Worm (Caenorhabditis elegans) whole organism, L4 larva: Measurements from ENCODE around the gene set-17.

ENCODE experiments used
- F26F4.8 ChIP-seq: fragments of 200-800 bp; sonication (Bioruptor generic); conservative IDR thresholded peaks from 2 replicates; pipeline ENCODE4 v1.3.6; 2022; ENCODE audit warnings: missing genetic modification characterization, missing compliant biosample characterization
- T26A8.4 ChIP-seq: fragments of 200-800 bp; sonication (Bioruptor generic); IDR thresholded peaks from 2 replicates; pipeline ENCODE4 v1.3.6; 2022; ENCODE audit warnings: missing genetic modification characterization, missing compliant biosample characterization
- Y48G9A.11 ChIP-seq: fragments of 200-800 bp; sonication (Bioruptor generic); IDR thresholded peaks from 2 replicates; pipeline ENCODE4 v1.3.6; 2022; ENCODE audit warnings: missing genetic modification reagents, missing genetic modification characterization, missing compliant biosample characterization
- ZK337.2 ChIP-seq: fragments of 200-800 bp; sonication (Bioruptor generic); IDR thresholded peaks from 2 replicates; pipeline ENCODE4 v1.3.6; 2022; ENCODE audit warnings: missing genetic modification reagents, missing genetic modification characterization, missing compliant biosample characterization
- aha-1 ChIP-seq: fragments of 150-350 bp; peaks from one replicate; lab custom pipeline; 2014; ENCODE audit warnings: missing biosample characterization, missing genetic modification characterization
- arid-1 ChIP-seq: fragments of 200-800 bp; sonication (Bioruptor generic); conservative IDR thresholded peaks from 2 replicates; pipeline ENCODE4 v1.3.6; 2022; ENCODE audit warnings: missing genetic modification reagents, missing genetic modification characterization, missing compliant biosample characterization
- ceh-32 ChIP-seq: sonication (generic microtip); optimal IDR thresholded peaks from 2 replicates; lab custom pipeline; 2016; ENCODE audit warnings: mild to moderate bottlenecking, missing genetic modification characterization, missing compliant biosample characterization; ENCODE audit not compliant: poor library complexity
- ceh-44 ChIP-seq: fragments of 200-800 bp; sonication (Bioruptor generic); IDR thresholded peaks from 2 replicates; pipeline ENCODE4 v1.3.6; 2022; ENCODE audit warnings: missing genetic modification reagents, missing genetic modification characterization, missing compliant biosample characterization
- ces-1 ChIP-seq: fragments of 150-350 bp; sonication (generic microtip); optimal IDR thresholded peaks from 4 replicates; lab custom pipeline; 2014; ENCODE audit warnings: missing biosample characterization, missing genetic modification reagents, missing genetic modification characterization
- daf-16 ChIP-seq, 3 experiments: sonication (generic microtip); optimal IDR thresholded peaks; 2 replicates each; lab custom pipeline; 2016 to 2017; ENCODE audit warnings: missing genetic modification characterization in 3 of 3, missing genetic modification reagents in 3 of 3, mild to moderate bottlenecking in 2 of 3, missing compliant biosample characterization in 2 of 3, missing biosample characterization in 1 of 3, moderate library complexity in 1 of 3
- daf-8 ChIP-seq: fragments of 200-800 bp; sonication (Bioruptor generic); IDR thresholded peaks from 2 replicates; pipeline ENCODE4 v1.3.6; 2022; ENCODE audit warnings: missing genetic modification characterization, missing compliant biosample characterization
- dmd-6 ChIP-seq: fragments of 200-800 bp; sonication (Bioruptor generic); IDR thresholded peaks from 2 replicates; pipeline ENCODE4 v1.3.6; 2022; ENCODE audit warnings: missing genetic modification reagents, missing genetic modification characterization, missing compliant biosample characterization
- dmd-9 ChIP-seq: fragments of 200-800 bp; sonication (Bioruptor generic); IDR thresholded peaks from 2 replicates; pipeline ENCODE4 v1.3.6; 2022; ENCODE audit warnings: missing genetic modification reagents, missing genetic modification characterization, missing compliant biosample characterization
- dve-1 ChIP-seq: sonication (generic microtip); optimal IDR thresholded peaks from 2 replicates; lab custom pipeline; 2017; ENCODE audit warnings: antibody characterized with exemption, mild to moderate bottlenecking, missing genetic modification characterization, missing compliant biosample characterization; ENCODE audit not compliant: insufficient read depth
- egl-27 ChIP-seq: sonication (generic microtip); optimal IDR thresholded peaks from 3 replicates; lab custom pipeline; 2017; ENCODE audit warnings: missing biosample characterization, missing genetic modification reagents, missing genetic modification characterization
- hlh-11 ChIP-seq: fragments of 200-800 bp; sonication (Bioruptor generic); optimal IDR thresholded peaks from 2 replicates; lab custom pipeline; 2018; ENCODE audit warnings: mild to moderate bottlenecking, missing genetic modification characterization, missing compliant biosample characterization
- hlh-30 ChIP-seq: sonication (generic microtip); optimal IDR thresholded peaks from 2 replicates; lab custom pipeline; 2017; ENCODE audit warnings: antibody characterized with exemption, mild to moderate bottlenecking, missing genetic modification characterization, missing compliant biosample characterization; ENCODE audit not compliant: insufficient read depth
- hmg-1.1 ChIP-seq: fragments of 200-800 bp; sonication (Bioruptor generic); IDR thresholded peaks from 2 replicates; pipeline ENCODE4 v1.3.6; 2022; ENCODE audit warnings: missing genetic modification reagents, missing genetic modification characterization, missing compliant biosample characterization
- jun-1 ChIP-seq: fragments of 150-350 bp; optimal IDR thresholded peaks from 2 replicates; lab custom pipeline; 2014; ENCODE audit warnings: missing biosample characterization, missing genetic modification reagents, missing genetic modification characterization
- lin-29 ChIP-seq: fragments of 200-800 bp; sonication (Bioruptor generic); IDR thresholded peaks from 2 replicates; pipeline ENCODE4 v1.3.6; 2022; ENCODE audit warnings: missing genetic modification reagents, missing genetic modification characterization, missing compliant biosample characterization
- lin-38 ChIP-seq: fragments of 200-800 bp; sonication (Bioruptor generic); IDR thresholded peaks from 2 replicates; pipeline ENCODE4 v1.3.6; 2022; ENCODE audit warnings: missing genetic modification reagents, missing genetic modification characterization, missing compliant biosample characterization
- lir-3 ChIP-seq: sonication (generic microtip); optimal IDR thresholded peaks from 2 replicates; lab custom pipeline; 2016; ENCODE audit warnings: mild to moderate bottlenecking, missing genetic modification characterization, missing compliant biosample characterization
- lsy-2 ChIP-seq, 2 experiments: fragments of 150-350 bp in 1 of 2; sonication (generic microtip) in 1 of 2; optimal IDR thresholded peaks; 2 replicates each; lab custom pipeline; 2014 to 2017; ENCODE audit warnings: missing biosample characterization in 2 of 2, missing genetic modification characterization in 2 of 2
- madf-9 ChIP-seq: fragments of 200-800 bp; sonication (Bioruptor generic); conservative IDR thresholded peaks from 2 replicates; pipeline ENCODE4 v1.3.6; 2022; ENCODE audit warnings: missing genetic modification reagents, missing genetic modification characterization, missing compliant biosample characterization
- nhr-10 ChIP-seq: fragments of 150-350 bp; optimal IDR thresholded peaks from 2 replicates; lab custom pipeline; 2014; ENCODE audit warnings: missing biosample characterization, missing genetic modification characterization
- nhr-111 ChIP-seq: fragments of 200-800 bp; sonication (Bioruptor generic); optimal IDR thresholded peaks from 2 replicates; lab custom pipeline; 2018; ENCODE audit warnings: mild to moderate bottlenecking, missing genetic modification characterization, missing compliant biosample characterization
- nhr-28 ChIP-seq: fragments of 150-350 bp; optimal IDR thresholded peaks from 2 replicates; lab custom pipeline; 2014; ENCODE audit warnings: missing biosample characterization, missing genetic modification characterization
- nhr-41 ChIP-seq: fragments of 200-800 bp; sonication (Bioruptor generic); IDR thresholded peaks from 2 replicates; pipeline ENCODE4 v1.3.6; 2022; ENCODE audit warnings: missing genetic modification reagents, missing genetic modification characterization, missing compliant biosample characterization
- nhr-42 ChIP-seq: fragments of 200-800 bp; sonication (Bioruptor generic); IDR thresholded peaks from 2 replicates; pipeline ENCODE4 v1.3.6; 2022; ENCODE audit warnings: missing genetic modification characterization, missing compliant biosample characterization
- nhr-76 ChIP-seq: fragments of 150-350 bp; optimal IDR thresholded peaks from 2 replicates; lab custom pipeline; 2014; ENCODE audit warnings: missing biosample characterization, missing genetic modification characterization
- nhr-77 ChIP-seq: fragments of 150-350 bp; optimal IDR thresholded peaks from 2 replicates; lab custom pipeline; 2014; ENCODE audit warnings: missing biosample characterization, missing genetic modification characterization
- pqm-1 ChIP-seq: sonication (generic microtip); optimal IDR thresholded peaks from 2 replicates; lab custom pipeline; 2017; ENCODE audit warnings: missing biosample characterization, missing genetic modification characterization
- rbr-2 ChIP-seq: sonication (generic microtip); optimal IDR thresholded peaks from 2 replicates; lab custom pipeline; 2016; ENCODE audit warnings: missing genotype, missing genetic modification characterization, missing compliant biosample characterization
- saeg-2 ChIP-seq: fragments of 200-800 bp; sonication (Bioruptor generic); IDR thresholded peaks from 2 replicates; pipeline ENCODE4 v1.3.6; 2022; ENCODE audit warnings: missing genetic modification reagents, missing genetic modification characterization, missing compliant biosample characterization
- set-16 ChIP-seq: fragments of 200-800 bp; sonication (Bioruptor generic); IDR thresholded peaks from 2 replicates; pipeline ENCODE4 v1.3.6; 2022; ENCODE audit warnings: missing genetic modification reagents, missing genetic modification characterization, missing compliant biosample characterization
- snpc-4 ChIP-seq: fragments of 150-350 bp; optimal IDR thresholded peaks from 2 replicates; lab custom pipeline; 2014; ENCODE audit warnings: missing biosample characterization, missing genetic modification characterization
- tra-1 ChIP-seq: fragments of 200-800 bp; sonication (Bioruptor generic); IDR thresholded peaks from 2 replicates; pipeline ENCODE4 v1.3.6; 2022; ENCODE audit warnings: missing genetic modification reagents, missing genetic modification characterization, missing compliant biosample characterization
- zfp-2 ChIP-seq: sonication (generic microtip); optimal IDR thresholded peaks from 2 replicates; lab custom pipeline; 2016; ENCODE audit warnings: mild to moderate bottlenecking, missing genetic modification characterization, missing compliant biosample characterization
- zip-2 ChIP-seq: fragments of 150-350 bp; optimal IDR thresholded peaks from 2 replicates; lab custom pipeline; 2014; ENCODE audit warnings: missing biosample characterization, missing genetic modification characterization
- ztf-11 ChIP-seq: fragments of 150-350 bp; optimal IDR thresholded peaks from 2 replicates; lab custom pipeline; 2014; ENCODE audit warnings: missing biosample characterization, missing genetic modification characterization
- ztf-7 ChIP-seq: fragments of 150-350 bp; optimal IDR thresholded peaks from 2 replicates; lab custom pipeline; 2014; ENCODE audit warnings: missing biosample characterization, missing genetic modification characterization

set-17 gene

DNA sequence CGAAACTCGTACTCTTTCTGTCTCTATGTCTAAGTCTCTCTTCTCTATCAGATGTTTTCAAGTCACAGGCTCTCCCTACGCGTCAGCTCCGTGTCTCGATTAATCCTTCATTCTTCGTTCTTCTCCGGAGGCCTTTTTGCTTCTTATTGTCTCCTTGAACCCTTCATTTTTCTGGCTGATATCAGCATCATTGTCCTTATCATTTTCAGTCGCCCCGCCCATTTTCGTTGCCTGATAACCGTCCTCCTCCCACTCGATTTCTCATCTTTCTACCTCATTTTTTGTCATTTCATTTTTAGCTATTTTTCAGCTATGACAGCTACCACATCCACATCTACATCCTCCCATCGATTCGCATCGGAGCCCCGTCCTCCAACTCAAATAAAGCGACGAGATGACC is 18.1 kb downstream of the set-17 start, which contains the start of gene B0457.6:
Gene B0457.6 (plus strand): TSS at position 284 of the 400 bp plus-strand sequence.
- TF ChIP-seq lin-29 (GFP tag; lab: Robert Waterston, UW) (no peak), dmd-6 (peak; percentile 47; the same call in 1 of the 2 replicates), lsy-2 (tag; optimal IDR thresholded peaks at IDR 0.05; lab: Kevin White, UChicago) (peak in 1 of 2 experiments; percentile 37), ztf-11 (tag; lab: Kevin White, UChicago) (no peak), nhr-28 (tag; lab: Kevin White, UChicago) (peak; percentile 45), hlh-30 (tag; lab: Kevin White, UChicago) (peak; percentile 9), hlh-11 (peak; percentile 48), saeg-2 (GFP tag; lab: Robert Waterston, UW) (no peak), zfp-2 (tag; lab: Kevin White, UChicago) (no peak), nhr-76 (no peak), hmg-1.1 (GFP tag; lab: Robert Waterston, UW) (peak; percentile 54; the same call in 1 of the 2 replicates), pqm-1 (tag; lab: Kevin White, UChicago) (peak; percentile 90), nhr-41 (GFP tag; lab: Robert Waterston, UW) (0 out of 2 replicates have a peak, but pooled peaks have one; percentile 15)
- TF ChIP-seq, all 104 proteins: peak for 8

ce11 chrII:8921456-8921855 is 18.8 kb downstream of the set-17 start:
- TF ChIP-seq nhr-77 (tag; lab: Kevin White, UChicago) (no peak), daf-8 (GFP tag; lab: Robert Waterston, UW) (no peak), Y48G9A.11 (GFP tag; lab: Robert Waterston, UW) (no peak), F26F4.8 (GFP tag; lab: Robert Waterston, UW) (no peak), aha-1 (tag; lab: Kevin White, UChicago) (peak; percentile 89)

- TF ChIP-seq ces-1: peak; percentile 3
- TF ChIP-seq ZK337.2 (GFP tag; lab: Robert Waterston, UW): no peak
- TF ChIP-seq, all 104 proteins: peak for 1
Measured at ce11 chrII:8920955-8921354, 19.3 kb downstream of the set-17 start.

DNA sequence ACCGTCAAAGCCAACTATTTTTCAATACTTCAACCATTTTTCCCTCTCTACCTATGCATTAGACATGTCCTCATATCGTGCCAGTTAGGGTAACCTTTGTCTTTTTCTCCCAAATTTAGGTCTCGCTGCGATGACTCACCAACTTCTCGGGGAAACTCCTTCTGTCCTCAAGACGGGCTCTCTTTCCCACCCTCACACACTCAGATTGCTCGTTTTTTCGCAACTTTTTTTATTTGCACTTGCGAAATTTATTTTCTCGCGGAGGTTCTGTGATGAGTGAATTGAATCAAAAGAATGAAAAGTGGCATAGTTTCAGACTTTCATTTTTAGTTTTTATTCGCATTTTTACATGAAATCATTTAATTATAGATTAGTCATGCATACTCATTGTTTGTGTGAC is 20.0 kb downstream of the set-17 start:
- no peak for TF ChIP-seq zip-2 (tag; lab: Kevin White, UChicago)
- TF ChIP-seq ceh-32 (tag; lab: Kevin White, UChicago): no peak
- no peak for TF ChIP-seq lin-38 (GFP tag; lab: Robert Waterston, UW)
- TF ChIP-seq snpc-4: no peak
- TF ChIP-seq nhr-10 (tag; lab: Kevin White, UChicago): no peak
- no peak for TF ChIP-seq T26A8.4 (GFP tag; lab: Robert Waterston, UW)
- no peak for TF ChIP-seq rbr-2 (tag; lab: Kevin White, UChicago)
- no peak for TF ChIP-seq ceh-44 (GFP tag; lab: Robert Waterston, UW)
- no peak for TF ChIP-seq jun-1 (tag; lab: Kevin White, UChicago)
- TF ChIP-seq dmd-6: no peak
- no peak for TF ChIP-seq egl-27 (tag; lab: Kevin White, UChicago)
- TF ChIP-seq nhr-42 (GFP tag; lab: Robert Waterston, UW): no peak
- TF ChIP-seq nhr-111 (GFP tag; lab: Kevin White, UChicago): no peak
- no peak for TF ChIP-seq dve-1

ce11 chrII:8917339-8917738 is 22.9 kb downstream of the set-17 start:
- no peak for TF ChIP-seq daf-16 (GFP tag; optimal IDR thresholded peaks at IDR 0.05; lab: Kevin White, UChicago)
- TF ChIP-seq daf-16 (tag; optimal IDR thresholded peaks at IDR 0.05; lab: Kevin White, UChicago): peak; percentile 54
- TF ChIP-seq lir-3: no peak
- TF ChIP-seq madf-9: no peak
- TF ChIP-seq nhr-28 (tag; lab: Kevin White, UChicago): peak; percentile 65
- peak; percentile 6 for TF ChIP-seq pqm-1 (tag; lab: Kevin White, UChicago)
- TF ChIP-seq arid-1 (GFP tag; lab: Robert Waterston, UW): no peak
- no peak for TF ChIP-seq set-16 (GFP tag; lab: Robert Waterston, UW)
- no peak for TF ChIP-seq dmd-9
- TF ChIP-seq nhr-77 (tag; lab: Kevin White, UChicago): peak; percentile 19
- TF ChIP-seq ztf-7 (tag; lab: Kevin White, UChicago): no peak
- TF ChIP-seq tra-1 (GFP tag; lab: Robert Waterston, UW): no peak
